Worm (Caenorhabditis elegans): ENCODE results near the gene ifa-1.

The ifa-1 gene

ce11 chrX:11270882-11271281 lies at the start of gene ifa-1:
Gene ifa-1, plus strand, starts transcription at chrX:11271182.
- TF ChIP-seq him-1 (tag; optimal IDR thresholded peaks at IDR 0.05) (no peak), dao-5 (tag; optimal IDR thresholded peaks at IDR 0.05) (no peak), W03F9.2 (tag; optimal IDR thresholded peaks at IDR 0.05) (no peak)

- TF ChIP-seq him-1 (tag; optimal IDR thresholded peaks at IDR 0.05): no peak
- no peak for TF ChIP-seq W03F9.2 (tag; optimal IDR thresholded peaks at IDR 0.05)
- TF ChIP-seq dao-5 (tag; optimal IDR thresholded peaks at IDR 0.05): no peak
Observed at ce11 chrX:11222597-11223218, 48.3 kb upstream of the ifa-1 start, which contains the start of gene C34F6.9. Gene C34F6.9, minus strand, starts transcription at chrX:11222647.

ce11 chrX:11226595-11226994 lies 44.4 kb upstream of the ifa-1 start, which contains the start of gene C34F6.12:
Gene C34F6.12, minus strand, starts transcription at chrX:11226695.
- TF ChIP-seq W03F9.2 (tag; optimal IDR thresholded peaks at IDR 0.05): no peak
- TF ChIP-seq him-1 (tag; optimal IDR thresholded peaks at IDR 0.05): no peak
- TF ChIP-seq dao-5 (tag; optimal IDR thresholded peaks at IDR 0.05): no peak

ce11 chrX:11240585-11241115 lies 30.3 kb upstream of the ifa-1 start, which contains the start of gene C34F6.10:
Gene C34F6.10, minus strand, starts transcription at chrX:11240635.
- no peak for TF ChIP-seq him-1 (tag; optimal IDR thresholded peaks at IDR 0.05)
- TF ChIP-seq W03F9.2 (tag; optimal IDR thresholded peaks at IDR 0.05): no peak
- TF ChIP-seq dao-5 (tag; optimal IDR thresholded peaks at IDR 0.05): no peak

- TF ChIP-seq W03F9.2 (tag; optimal IDR thresholded peaks at IDR 0.05) (no peak), him-1 (tag; optimal IDR thresholded peaks at IDR 0.05) (no peak), dao-5 (tag; optimal IDR thresholded peaks at IDR 0.05) (no peak)
Observed at ce11 chrX:11241479-11241878, 29.5 kb upstream of the ifa-1 start.

- TF ChIP-seq W03F9.2 (tag; optimal IDR thresholded peaks at IDR 0.05) (no peak), him-1 (tag; optimal IDR thresholded peaks at IDR 0.05) (no peak), dao-5 (tag; optimal IDR thresholded peaks at IDR 0.05) (no peak)
Observed at ce11 chrX:11243604-11244003, 27.4 kb upstream of the ifa-1 start.

- TF ChIP-seq him-1 (tag; optimal IDR thresholded peaks at IDR 0.05): no peak
- no peak for TF ChIP-seq dao-5 (tag; optimal IDR thresholded peaks at IDR 0.05)
- TF ChIP-seq W03F9.2 (tag; optimal IDR thresholded peaks at IDR 0.05): no peak
Observed at ce11 chrX:11245056-11245455, 25.9 kb upstream of the ifa-1 start.

- TF ChIP-seq W03F9.2 (tag; optimal IDR thresholded peaks at IDR 0.05) (no peak), dao-5 (tag; optimal IDR thresholded peaks at IDR 0.05) (no peak), him-1 (tag; optimal IDR thresholded peaks at IDR 0.05) (no peak)
Observed at ce11 chrX:11248083-11248482, 22.9 kb upstream of the ifa-1 start.

- no peak for TF ChIP-seq W03F9.2 (tag; optimal IDR thresholded peaks at IDR 0.05)
- no peak for TF ChIP-seq him-1 (tag; optimal IDR thresholded peaks at IDR 0.05)
- no peak for TF ChIP-seq dao-5 (tag; optimal IDR thresholded peaks at IDR 0.05)
Observed at ce11 chrX:11249392-11249791, 21.6 kb upstream of the ifa-1 start.

- no peak for TF ChIP-seq dao-5 (tag; optimal IDR thresholded peaks at IDR 0.05)
- TF ChIP-seq him-1 (tag; optimal IDR thresholded peaks at IDR 0.05): no peak
- no peak for TF ChIP-seq W03F9.2 (tag; optimal IDR thresholded peaks at IDR 0.05)
Observed at ce11 chrX:11250983-11251382, 20.0 kb upstream of the ifa-1 start.

ce11 chrX:11251928-11252327 lies 19.1 kb upstream of the ifa-1 start:
- no peak for TF ChIP-seq him-1 (tag; optimal IDR thresholded peaks at IDR 0.05)
- TF ChIP-seq dao-5 (tag; optimal IDR thresholded peaks at IDR 0.05): no peak
- TF ChIP-seq W03F9.2 (tag; optimal IDR thresholded peaks at IDR 0.05): no peak

- TF ChIP-seq dao-5 (tag; optimal IDR thresholded peaks at IDR 0.05) (no peak), him-1 (tag; optimal IDR thresholded peaks at IDR 0.05) (peak; percentile 37), W03F9.2 (tag; optimal IDR thresholded peaks at IDR 0.05) (peak; percentile 24)
Observed at ce11 chrX:11252429-11252828, 18.6 kb upstream of the ifa-1 start.

ce11 chrX:11257071-11257470 lies 13.9 kb upstream of the ifa-1 start, which contains the start of gene C03A3.1:
Gene C03A3.1, plus strand, starts transcription at chrX:11257361.
- no peak for TF ChIP-seq W03F9.2 (tag; optimal IDR thresholded peaks at IDR 0.05)

ce11 chrX:11262319-11263074 lies 8.5 kb upstream of the ifa-1 start, which contains the start of gene C03A3.2:
Gene C03A3.2, plus strand, starts transcription at chrX:11262848.
- TF ChIP-seq W03F9.2 (tag; optimal IDR thresholded peaks at IDR 0.05): peak; percentile 6
- TF ChIP-seq dao-5 (tag; optimal IDR thresholded peaks at IDR 0.05): no peak
- peak; percentile 12 for TF ChIP-seq him-1 (tag; optimal IDR thresholded peaks at IDR 0.05)

Data from whole organism, L4/young adult.